Worm (Caenorhabditis elegans): ENCODE data around the gene acbp-6.

DNA sequence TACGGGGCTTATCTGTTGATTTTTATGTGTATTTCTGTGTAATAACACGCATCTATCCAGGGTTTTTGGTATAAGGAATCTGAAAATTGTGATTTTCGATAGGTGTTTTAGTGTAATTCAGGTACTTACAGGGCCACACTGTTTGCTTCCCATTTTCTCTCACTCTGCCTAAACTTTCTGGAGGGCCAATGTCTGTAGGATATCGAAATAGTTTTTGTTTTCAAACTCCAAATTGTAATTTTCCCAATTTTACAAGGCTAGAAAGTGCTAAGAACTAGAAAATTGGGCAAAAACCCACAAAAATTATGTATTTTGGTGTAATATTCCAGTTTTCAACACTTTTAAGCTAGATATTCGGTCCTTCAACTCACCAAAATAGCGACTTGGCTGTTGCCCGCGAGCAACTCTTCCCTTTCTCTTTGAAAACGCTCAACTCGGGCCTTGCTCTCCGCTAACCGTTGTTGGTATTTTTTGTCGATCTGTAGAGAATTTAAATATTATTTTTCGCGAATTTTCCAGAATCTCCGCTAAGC, 3.3 kb upstream of the acbp-6 start:
- TF ChIP-seq snpc-4 (tag; optimal IDR thresholded peaks at IDR 0.05) (no peak), lsy-2 (tag; optimal IDR thresholded peaks at IDR 0.05) (no peak), unc-62 (GFP tag; optimal IDR thresholded peaks at IDR 0.05) (no peak), elt-3 (tag; optimal IDR thresholded peaks at IDR 0.05) (no peak)
